Fruit fly (Drosophila melanogaster) whole organism, embryonic: ENCODE results near the gene CG46396.

Source experiments
- Atf-2 ChIP-seq: fragments of 200-800 bp; sonication (Bioruptor generic); optimal IDR thresholded peaks from 2 replicates; lab custom pipeline; 2016; ENCODE audit warnings: missing biosample characterization, missing genetic modification characterization
- CG1024 ChIP-seq: fragments of 200-800 bp; sonication (Bioruptor generic); IDR thresholded peaks from 2 replicates; pipeline ENCODE4 v1.3.6; 2022; ENCODE audit warnings: missing biosample characterization, missing genetic modification characterization
- CG10267 ChIP-seq: fragments of 200-800 bp; sonication (Bioruptor generic); optimal IDR thresholded peaks from 2 replicates; lab custom pipeline; 2018; ENCODE audit warnings: missing biosample characterization, mild to moderate bottlenecking, missing genetic modification characterization, moderate library complexity
- CG10565 ChIP-seq: fragments of 200-800 bp; sonication (Bioruptor generic); optimal IDR thresholded peaks from 3 replicates; lab custom pipeline; 2016; ENCODE audit warnings: missing biosample characterization, mild to moderate bottlenecking, missing genetic modification characterization
- CG11398 ChIP-seq: fragments of 200-800 bp; sonication (Bioruptor generic); optimal IDR thresholded peaks from 2 replicates; lab custom pipeline; 2016; ENCODE audit warnings: missing biosample characterization, missing genetic modification characterization
- CG11696 ChIP-seq: fragments of 200-800 bp; sonication (Bioruptor generic); IDR thresholded peaks from 2 replicates; pipeline ENCODE4 v1.3.6; 2022; ENCODE audit warnings: missing biosample characterization, missing genetic modification characterization
- CG12155 ChIP-seq: fragments of 200-800 bp; sonication (Bioruptor generic); optimal IDR thresholded peaks from 3 replicates; lab custom pipeline; 2016; ENCODE audit warnings: missing biosample characterization, missing genetic modification characterization
- CG13287 ChIP-seq: fragments of 200-800 bp; sonication (Bioruptor generic); IDR thresholded peaks from 2 replicates; pipeline ENCODE4 v1.3.6; 2022; ENCODE audit warnings: missing biosample characterization, missing genetic modification characterization; ENCODE audit not compliant: partially characterized antibody
- CG17186 ChIP-seq: fragments of 200-800 bp; sonication (Bioruptor generic); optimal IDR thresholded peaks from 3 replicates; lab custom pipeline; 2017; ENCODE audit warnings: missing biosample characterization, missing genetic modification reagents, missing genetic modification characterization
- CG17328 ChIP-seq: fragments of 200-800 bp; sonication (Bioruptor generic); IDR thresholded peaks from 2 replicates; pipeline ENCODE4 v1.3.6; 2022; ENCODE audit warnings: missing biosample characterization, missing genetic modification characterization
- CG17568 ChIP-seq: fragments of 200-800 bp; sonication (Bioruptor generic); optimal IDR thresholded peaks from 2 replicates; lab custom pipeline; 2018; ENCODE audit warnings: missing biosample characterization, mild to moderate bottlenecking, missing genetic modification characterization, moderate library complexity
- CG17829 ChIP-seq: fragments of 200-800 bp; optimal IDR thresholded peaks from 2 replicates; lab custom pipeline; 2019; ENCODE audit warnings: missing biosample characterization, mild to moderate bottlenecking, missing genetic modification characterization, moderate library complexity
- CG18262 ChIP-seq: fragments of 200-800 bp; optimal IDR thresholded peaks from 3 replicates; lab custom pipeline; 2019; ENCODE audit warnings: missing biosample characterization, mild to moderate bottlenecking, missing genetic modification characterization, moderate library complexity
- CG18764 ChIP-seq: fragments of 200-800 bp; sonication (Bioruptor generic); optimal IDR thresholded peaks from 3 replicates; lab custom pipeline; 2016; ENCODE audit warnings: missing biosample characterization, missing genetic modification characterization
- CG2202 ChIP-seq: fragments of 200-800 bp; sonication (Bioruptor generic); optimal IDR thresholded peaks from 2 replicates; lab custom pipeline; 2018; ENCODE audit warnings: missing biosample characterization, mild to moderate bottlenecking, missing genetic modification characterization
- CG2889 ChIP-seq: fragments of 200-800 bp; sonication (Bioruptor generic); IDR thresholded peaks from 3 replicates; pipeline ENCODE4 v1.3.6; 2022; ENCODE audit warnings: missing biosample characterization, missing genetic modification characterization
- CG31441 ChIP-seq: fragments of 200-800 bp; sonication (Bioruptor generic); IDR thresholded peaks from 2 replicates; pipeline ENCODE4 v1.3.6; 2022; ENCODE audit warnings: missing biosample characterization, missing genetic modification characterization
- CG4360 ChIP-seq: fragments of 200-800 bp; sonication (Bioruptor generic); IDR thresholded peaks from 2 replicates; pipeline ENCODE4 v1.3.6; 2022; ENCODE audit warnings: missing biosample characterization, missing genetic modification characterization
- CG7556 ChIP-seq: fragments of 200-800 bp; sonication (Bioruptor generic); optimal IDR thresholded peaks from 2 replicates; lab custom pipeline; 2017; ENCODE audit warnings: missing biosample characterization, mild to moderate bottlenecking, missing genetic modification characterization
- CG7745 ChIP-seq: fragments of 200-800 bp; sonication (Bioruptor generic); optimal IDR thresholded peaks from 2 replicates; lab custom pipeline; 2018; ENCODE audit warnings: missing biosample characterization, mild to moderate bottlenecking, missing genetic modification characterization, moderate library complexity
- CG8281 ChIP-seq: fragments of 200-800 bp; sonication (Bioruptor generic); optimal IDR thresholded peaks from 2 replicates; lab custom pipeline; 2018; ENCODE audit warnings: missing biosample characterization, mild to moderate bottlenecking, missing genetic modification characterization, moderate library complexity
- CG8944 ChIP-seq: fragments of 200-800 bp; sonication (Bioruptor generic); optimal IDR thresholded peaks from 3 replicates; lab custom pipeline; 2016; ENCODE audit warnings: missing biosample characterization, missing genetic modification characterization
- CG9797 ChIP-seq: fragments of 200-800 bp; sonication (Bioruptor generic); optimal IDR thresholded peaks from 3 replicates; lab custom pipeline; 2018; ENCODE audit warnings: missing biosample characterization, mild to moderate bottlenecking, missing genetic modification characterization
- CG9932 ChIP-seq: fragments of 200-800 bp; sonication (Bioruptor generic); IDR thresholded peaks from 2 replicates; pipeline ENCODE4 v1.3.6; 2022; ENCODE audit warnings: missing biosample characterization, missing genetic modification characterization
- Dad ChIP-seq: fragments of 200-800 bp; sonication (Bioruptor generic); optimal IDR thresholded peaks from 3 replicates; lab custom pipeline; 2016; ENCODE audit warnings: missing biosample characterization, missing genetic modification characterization
- Dbx ChIP-seq: fragments of 200-800 bp; sonication (Bioruptor generic); IDR thresholded peaks from 3 replicates; pipeline ENCODE4 v1.3.6; 2022; ENCODE audit warnings: missing biosample characterization, missing genetic modification characterization
- Deaf1 ChIP-seq: fragments of 200-800 bp; optimal IDR thresholded peaks from 3 replicates; lab custom pipeline; 2019; ENCODE audit warnings: missing biosample characterization, mild to moderate bottlenecking, missing genetic modification characterization, moderate library complexity
- H2.0 ChIP-seq: fragments of 200-800 bp; sonication (Bioruptor generic); IDR thresholded peaks from 2 replicates; pipeline ENCODE4 v1.3.6; 2022; ENCODE audit warnings: missing biosample characterization, missing genetic modification characterization
- HLH54F ChIP-seq: fragments of 200-800 bp; sonication (Bioruptor generic); optimal IDR thresholded peaks from 3 replicates; lab custom pipeline; 2016; ENCODE audit warnings: missing biosample characterization, missing genetic modification characterization
- Sin3A ChIP-seq: fragments of >200 bp; optimal IDR thresholded peaks from 2 replicates; lab custom pipeline; 2018
- Xbp1 ChIP-seq: fragments of 200-800 bp; sonication (Bioruptor generic); optimal IDR thresholded peaks from 3 replicates; lab custom pipeline; 2016; ENCODE audit warnings: missing biosample characterization, mild to moderate bottlenecking, missing genetic modification characterization
- ash1 ChIP-seq: fragments of 200-800 bp; sonication (Bioruptor generic); optimal IDR thresholded peaks from 2 replicates; lab custom pipeline; 2018; ENCODE audit warnings: missing biosample characterization, mild to moderate bottlenecking, missing genetic modification characterization
- bsh ChIP-seq, 2 experiments: fragments of 200-800 bp; sonication (Bioruptor generic); optimal IDR thresholded peaks; 2 replicates each; lab custom pipeline; 2017 to 2018; ENCODE audit warnings: mild to moderate bottlenecking in 2 of 2, missing biosample characterization in 2 of 2, missing genetic modification characterization in 2 of 2, moderate library complexity in 1 of 2
- cg ChIP-seq: fragments of 200-800 bp; sonication (Bioruptor generic); optimal IDR thresholded peaks from 3 replicates; lab custom pipeline; 2019; ENCODE audit warnings: missing biosample characterization, mild to moderate bottlenecking, missing genetic modification characterization, moderate library complexity
- chif ChIP-seq, 2 experiments: fragments of 200-800 bp; sonication (Bioruptor generic); optimal IDR thresholded peaks; 3 replicates each; lab custom pipeline; 2016; ENCODE audit warnings: missing biosample characterization in 2 of 2, missing genetic modification characterization in 2 of 2
- danr ChIP-seq: fragments of 200-800 bp; sonication (Bioruptor generic); IDR thresholded peaks from 2 replicates; pipeline ENCODE4 v1.3.6; 2022; ENCODE audit warnings: missing biosample characterization, missing genetic modification characterization
- fd102C ChIP-seq: fragments of 200-800 bp; sonication (Bioruptor generic); optimal IDR thresholded peaks from 2 replicates; lab custom pipeline; 2018; ENCODE audit warnings: missing biosample characterization, mild to moderate bottlenecking, missing genetic modification characterization, moderate library complexity
- fd96Cb ChIP-seq: fragments of 200-800 bp; sonication (Bioruptor generic); optimal IDR thresholded peaks from 2 replicates; lab custom pipeline; 2018; ENCODE audit warnings: missing biosample characterization, mild to moderate bottlenecking, missing genetic modification characterization, moderate library complexity
- fru ChIP-seq: fragments of >200 bp; optimal IDR thresholded peaks from 2 replicates; lab custom pipeline; 2017
- gfzf ChIP-seq: fragments of 200-800 bp; sonication (Bioruptor generic); optimal IDR thresholded peaks from 2 replicates; lab custom pipeline; 2016; ENCODE audit warnings: missing biosample characterization, mild to moderate bottlenecking, missing genetic modification characterization, moderate library complexity
- hbn ChIP-seq: fragments of 200-800 bp; sonication (Bioruptor generic); IDR thresholded peaks from 2 replicates; pipeline ENCODE4 v1.3.6; 2022; ENCODE audit warnings: missing biosample characterization, missing genetic modification characterization; ENCODE audit not compliant: partially characterized antibody
- hth ChIP-seq: fragments of >200 bp; optimal IDR thresholded peaks from 2 replicates; lab custom pipeline; 2017; ENCODE audit warnings: inconsistent platforms
- ind ChIP-seq: fragments of 200-800 bp; sonication (Bioruptor generic); optimal IDR thresholded peaks from 3 replicates; lab custom pipeline; 2016; ENCODE audit warnings: missing biosample characterization, missing genetic modification characterization
- lbe ChIP-seq: fragments of 200-800 bp; sonication (Bioruptor generic); optimal IDR thresholded peaks from 2 replicates; lab custom pipeline; 2016; ENCODE audit warnings: missing biosample characterization, mild to moderate bottlenecking, missing genetic modification characterization
- maf-S ChIP-seq: fragments of 200-800 bp; sonication (Bioruptor generic); optimal IDR thresholded peaks from 2 replicates; lab custom pipeline; 2016; ENCODE audit warnings: missing biosample characterization, missing genetic modification characterization
- p53 ChIP-seq: fragments of 200-800 bp; sonication (Bioruptor generic); optimal IDR thresholded peaks from 2 replicates; lab custom pipeline; 2016; ENCODE audit warnings: missing biosample characterization, missing genetic modification characterization
- psq ChIP-seq: fragments of 200-800 bp; sonication (Bioruptor generic); optimal IDR thresholded peaks from 2 replicates; lab custom pipeline; 2017; ENCODE audit warnings: missing biosample characterization, missing genetic modification characterization
- row ChIP-seq: fragments of 200-800 bp; sonication (Bioruptor generic); IDR thresholded peaks from 3 replicates; pipeline ENCODE4 v1.3.6; 2022; ENCODE audit warnings: missing biosample characterization, missing genetic modification characterization
- shn ChIP-seq: fragments of 200-800 bp; sonication (Bioruptor generic); optimal IDR thresholded peaks from 3 replicates; lab custom pipeline; 2016; ENCODE audit warnings: missing biosample characterization, missing genetic modification characterization
- sob ChIP-seq: fragments of 200-800 bp; sonication (Bioruptor generic); IDR thresholded peaks from 2 replicates; pipeline ENCODE4 v1.3.6; 2022; ENCODE audit warnings: missing biosample characterization, missing genetic modification characterization
- trh ChIP-seq: fragments of 200-800 bp; sonication (Bioruptor generic); optimal IDR thresholded peaks from 2 replicates; lab custom pipeline; 2016; ENCODE audit warnings: missing biosample characterization, missing genetic modification characterization
- usp ChIP-seq: fragments of >200 bp; optimal IDR thresholded peaks from 2 replicates; lab custom pipeline; 2017; ENCODE audit warnings: missing biosample characterization, missing genetic modification characterization
- zfh2 ChIP-seq: fragments of 200-800 bp; sonication (Bioruptor generic); optimal IDR thresholded peaks from 2 replicates; lab custom pipeline; 2016; ENCODE audit warnings: missing biosample characterization, missing genetic modification characterization

CG46396 gene

dm6 chr3R:6345814-6346213 lies 42.0 kb downstream of the CG46396 start, which contains the start of the genes SmD2 and CG18048 (continued):
- TF ChIP-seq CG2889 (GFP tag; lab: Robert Waterston, UW): no peak
- no peak for TF ChIP-seq CG7556 (GFP tag; lab: Kevin White, UChicago)
- TF ChIP-seq CG8281 (tag; lab: Kevin White, UChicago): no peak
- no peak for TF ChIP-seq CG8944 (GFP tag; lab: Kevin White, UChicago)
- peak; percentile 33; the same call in 1 of the 2 replicates for TF ChIP-seq CG31441 (GFP tag; lab: Robert Waterston, UW)
- peak; percentile 12 for TF ChIP-seq CG12155 (GFP tag; lab: Kevin White, UChicago)
- TF ChIP-seq fd96Cb (tag; lab: Kevin White, UChicago): no peak
- no peak for TF ChIP-seq CG4360
- no peak for TF ChIP-seq lbe (GFP tag; lab: Kevin White, UChicago)
- no peak for TF ChIP-seq fru (lab: Kevin White, UChicago)
- no peak for TF ChIP-seq Dad (GFP tag; lab: Kevin White, UChicago)
- TF ChIP-seq usp (GFP tag; lab: Kevin White, UChicago): no peak
- peak; percentile 85 for TF ChIP-seq CG13287
- TF ChIP-seq Deaf1: peak; percentile 50
- peak; percentile 9 for TF ChIP-seq CG18262 (tag; lab: Kevin White, UChicago)
- no peak for TF ChIP-seq CG11398 (GFP tag; lab: Kevin White, UChicago)
- peak; percentile 13 for TF ChIP-seq zfh2 (GFP tag; lab: Kevin White, UChicago)
- no peak for TF ChIP-seq maf-S (GFP tag; lab: Kevin White, UChicago)
- no peak for TF ChIP-seq CG18764
- TF ChIP-seq Atf-2 (GFP tag; lab: Kevin White, UChicago): no peak
- no peak for TF ChIP-seq CG7745
- TF ChIP-seq chif (GFP tag; optimal IDR thresholded peaks at IDR 0.05; lab: Kevin White, UChicago): no peak
- peak; percentile 8 for TF ChIP-seq Xbp1 (GFP tag; lab: Kevin White, UChicago)
- TF ChIP-seq trh (GFP tag; lab: Kevin White, UChicago): no peak
- TF ChIP-seq gfzf (GFP tag; lab: Kevin White, UChicago): peak; percentile 86
- no peak for TF ChIP-seq CG17328 (GFP tag; lab: Robert Waterston, UW)
- peak; percentile 67 for TF ChIP-seq CG17186 (GFP tag; lab: Kevin White, UChicago)
- no peak for TF ChIP-seq H2.0 (GFP tag; lab: Robert Waterston, UW)
- TF ChIP-seq bsh (GFP tag; optimal IDR thresholded peaks at IDR 0.05; lab: Kevin White, UChicago): no peak
- no peak for TF ChIP-seq CG10565
- TF ChIP-seq CG17829 (tag; lab: Kevin White, UChicago): peak; percentile 45
- peak; percentile 65 for TF ChIP-seq hbn (GFP tag; lab: Robert Waterston, UW)
- TF ChIP-seq shn (GFP tag; lab: Kevin White, UChicago): no peak
- no peak for TF ChIP-seq hth (lab: Kevin White, UChicago)
- no peak for TF ChIP-seq psq (GFP tag; lab: Kevin White, UChicago)
- no peak for TF ChIP-seq HLH54F (GFP tag; lab: Kevin White, UChicago)
- TF ChIP-seq CG11696 (GFP tag; lab: Robert Waterston, UW): no peak
- no peak for TF ChIP-seq cg (GFP tag; lab: Kevin White, UChicago)
- peak; percentile 30; the same call in 1 of the 2 replicates for TF ChIP-seq CG9932 (GFP tag; lab: Robert Waterston, UW)
- no peak for TF ChIP-seq ind (GFP tag; lab: Kevin White, UChicago)
- no peak for TF ChIP-seq sob
- TF ChIP-seq ash1 (GFP tag; lab: Kevin White, UChicago): no peak
- no peak for TF ChIP-seq danr (GFP tag; lab: Robert Waterston, UW)
- TF ChIP-seq CG17568 (GFP tag; lab: Kevin White, UChicago): no peak
- TF ChIP-seq Dbx (GFP tag; lab: Robert Waterston, UW): 0 out of 3 replicates have a peak, but pooled peaks have one; percentile 34
- TF ChIP-seq CG9797: peak; percentile 88
- TF ChIP-seq CG10267 (tag; lab: Kevin White, UChicago): peak; percentile 66
- TF ChIP-seq CG2202 (tag; lab: Kevin White, UChicago): no peak
- TF ChIP-seq fd102C (GFP tag; lab: Kevin White, UChicago): no peak
- TF ChIP-seq row (GFP tag; lab: Robert Waterston, UW): peak; percentile 83
- peak; percentile 90 for TF ChIP-seq Sin3A (lab: Kevin White, UChicago)
- TF ChIP-seq p53 (GFP tag; lab: Kevin White, UChicago): no peak
- TF ChIP-seq CG1024 (GFP tag; lab: Robert Waterston, UW): no peak
